Worm (Caenorhabditis elegans) whole organism, L4/young adult: Measurements from ENCODE around the gene bath-4.

Experiments
- W03F9.2 ChIP-seq: fragments of 150-350 bp; optimal IDR thresholded peaks from 2 replicates; lab custom pipeline; 2014; ENCODE audit warnings: missing biosample characterization, missing genetic modification characterization
- dao-5 ChIP-seq: sonication (generic microtip); optimal IDR thresholded peaks from 2 replicates; lab custom pipeline; 2016; ENCODE audit warnings: missing genotype, missing genetic modification characterization, moderate library complexity, missing compliant biosample characterization
- him-1 ChIP-seq: sonication (generic microtip); optimal IDR thresholded peaks from 2 replicates; lab custom pipeline; 2016; ENCODE audit warnings: missing genotype, missing genetic modification reagents, missing genetic modification characterization, missing compliant biosample characterization

DNA sequence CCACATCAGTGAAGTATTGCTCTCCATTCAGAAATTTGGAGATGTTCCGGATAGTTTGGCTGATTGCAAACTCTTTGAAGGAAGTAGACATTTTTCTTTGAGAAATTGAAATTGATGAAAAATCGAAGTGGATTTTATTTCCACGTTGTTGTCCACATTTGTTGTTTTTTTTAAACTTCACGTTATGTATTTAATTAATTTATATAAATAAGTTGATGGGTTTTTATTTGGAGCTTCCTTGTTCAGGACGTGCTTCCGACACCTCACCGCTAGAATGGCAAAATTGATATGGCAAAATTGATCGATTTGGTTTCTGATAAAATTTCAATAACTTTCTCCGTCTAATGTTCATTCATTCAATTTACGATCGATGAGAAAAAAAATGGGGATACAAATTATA is 28.7 kb upstream of the bath-4 start, which contains the start of gene math-48:
- TF ChIP-seq him-1 (tag; lab: Kevin White, UChicago) (no peak), dao-5 (tag; lab: Kevin White, UChicago) (no peak), W03F9.2 (no peak)
